Worm (Caenorhabditis elegans): ENCODE data around the gene C16C8.5.
A peak's percentile ranks its signal among the peaks of the same experiment; 100 is the strongest.
"Not testable (repeated sequence)": the region's sequence is repeated elsewhere in the genome, so short reads cannot be mapped to it uniquely, and the experiment has no call there.

C16C8.5 gene

DNA sequence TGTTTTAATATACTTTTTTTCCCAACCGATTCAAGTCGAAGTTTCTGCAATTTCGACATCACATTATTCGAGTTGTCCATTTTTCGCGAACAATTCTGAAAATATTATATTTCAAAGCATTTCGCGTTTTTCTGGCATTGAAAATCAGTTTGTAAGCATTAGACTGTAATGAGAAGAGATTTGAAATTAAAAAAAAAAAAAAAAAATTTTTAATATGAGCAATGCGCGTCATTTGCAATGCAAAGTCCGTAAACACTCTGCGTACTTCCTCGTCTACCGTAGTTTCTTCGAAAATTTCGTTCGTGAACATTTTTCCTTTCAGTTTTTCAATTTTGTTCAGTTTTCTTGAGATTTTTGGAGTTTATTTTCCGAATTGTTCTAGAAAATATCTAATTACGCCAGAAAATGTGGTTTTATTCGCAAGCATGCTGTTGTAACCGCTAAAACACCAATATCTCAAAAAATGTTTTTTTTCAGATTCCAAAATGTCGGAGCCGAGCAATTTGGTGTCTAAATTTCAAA lies at the start of gene C16C8.5, which contains the start of gene C16C8.16:
TSS of gene C16C8.5 (minus strand) at position 101 of the 522 bp plus-strand sequence.
TSS of gene C16C8.16 (plus strand) at position 472 of the 522 bp plus-strand sequence.
- TF ChIP-seq pha-4 (tag; optimal IDR thresholded peaks at IDR 0.05) (no peak), flh-1 (GFP tag; optimal IDR thresholded peaks at IDR 0.05) (no peak), lsy-2 (tag; optimal IDR thresholded peaks at IDR 0.05) (no peak), bed-3 (GFP tag; optimal IDR thresholded peaks at IDR 0.05) (no peak), nhr-2 (tag; optimal IDR thresholded peaks at IDR 0.05) (no peak), unc-120 (tag; optimal IDR thresholded peaks at IDR 0.05; ENCODE audit: poor library complexity, severe bottlenecking) (no peak), hlh-1 (tag; optimal IDR thresholded peaks at IDR 0.05) (no peak), unc-62 (GFP tag; optimal IDR thresholded peaks at IDR 0.05) (no peak), sem-2 (GFP tag; optimal IDR thresholded peaks at IDR 0.05) (no peak), nhr-237 (tag; optimal IDR thresholded peaks at IDR 0.05) (no peak), M03D4.4 (tag; optimal IDR thresholded peaks at IDR 0.05) (no peak), ceh-43 (GFP tag; optimal IDR thresholded peaks at IDR 0.05) (no peak), ceh-39 (tag; optimal IDR thresholded peaks at IDR 0.05) (no peak), ham-2 (GFP tag; optimal IDR thresholded peaks at IDR 0.05) (no peak), mls-2 (tag; optimal IDR thresholded peaks at IDR 0.05) (no peak), blmp-1 (tag; optimal IDR thresholded peaks at IDR 0.05) (no peak), lin-13 (tag; optimal IDR thresholded peaks at IDR 0.05) (no peak), sptf-1 (tag; optimal IDR thresholded peaks at IDR 0.05) (no peak)

DNA sequence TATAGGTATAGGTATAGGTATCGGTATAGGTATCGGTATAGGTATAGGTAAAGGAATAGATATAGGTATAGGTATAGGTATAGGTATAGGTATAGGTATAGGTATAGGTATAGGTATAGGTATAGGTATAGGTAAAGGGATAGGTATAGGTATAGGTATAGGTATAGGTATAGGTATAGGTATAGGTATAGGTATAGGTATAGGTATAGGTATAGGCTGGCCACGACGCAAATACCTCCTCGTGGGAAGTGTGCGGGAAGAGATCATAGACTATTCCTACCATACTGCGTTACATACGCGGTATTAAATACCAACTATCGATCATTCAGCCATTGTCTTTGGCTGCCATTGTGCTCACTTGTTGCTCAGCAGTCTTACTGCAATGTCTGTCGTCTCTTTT lies 45.6 kb upstream of the C16C8.5 start, which contains the start of gene fbxb-112:
TSS of gene fbxb-112 (plus strand) at position 301 of the 400 bp plus-strand sequence.
- TF ChIP-seq lin-32 (GFP tag; optimal IDR thresholded peaks at IDR 0.05); sem-2 (GFP tag; optimal IDR thresholded peaks at IDR 0.05); nhr-76 (tag; optimal IDR thresholded peaks at IDR 0.05): not testable (repeated sequence)

DNA sequence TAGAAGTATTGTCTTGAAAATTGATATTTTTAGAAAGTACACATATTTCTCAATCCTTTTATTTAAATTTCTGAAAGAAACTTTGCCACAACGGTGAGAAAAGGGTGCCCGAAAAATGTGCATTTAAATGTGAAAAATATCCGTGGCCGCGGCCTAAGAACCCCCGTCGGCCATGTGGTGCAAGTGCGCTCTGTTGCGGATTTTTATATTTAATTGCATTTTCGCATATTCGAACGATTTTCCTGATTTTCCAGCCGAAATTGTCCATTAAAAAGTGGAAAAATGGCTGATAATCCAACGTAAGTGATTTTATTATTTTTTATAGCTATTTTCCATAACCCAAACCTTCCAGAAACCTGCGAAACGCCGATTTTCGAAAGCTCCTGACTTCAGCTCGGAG lies 37.0 kb upstream of the C16C8.5 start, which contains the start of gene smu-2:
TSS of gene smu-2 (plus strand) at position 178 of the 400 bp plus-strand sequence.
- TF ChIP-seq ceh-43 (GFP tag; optimal IDR thresholded peaks at IDR 0.05): peak; percentile 7
- TF ChIP-seq M03D4.4 (tag; optimal IDR thresholded peaks at IDR 0.05): no peak
- TF ChIP-seq lin-32 (GFP tag; optimal IDR thresholded peaks at IDR 0.05): peak; percentile 16
- TF ChIP-seq cnd-1 (tag; optimal IDR thresholded peaks at IDR 0.05): peak; percentile 20
- no peak for TF ChIP-seq lin-13 (tag; optimal IDR thresholded peaks at IDR 0.05)
- TF ChIP-seq lsy-2 (tag; optimal IDR thresholded peaks at IDR 0.05): peak; percentile 39
- TF ChIP-seq unc-120 (tag; optimal IDR thresholded peaks at IDR 0.05; ENCODE audit: poor library complexity, severe bottlenecking): no peak
- TF ChIP-seq ces-1 (GFP tag; optimal IDR thresholded peaks at IDR 0.05): peak; percentile 97
- TF ChIP-seq nhr-76 (tag; optimal IDR thresholded peaks at IDR 0.05): no peak
- peak; percentile 75 for TF ChIP-seq sptf-1 (tag; optimal IDR thresholded peaks at IDR 0.05)
- no peak for TF ChIP-seq tbx-8 (GFP tag; optimal IDR thresholded peaks at IDR 0.05)
- peak; percentile 55 for TF ChIP-seq mab-5 (tag; optimal IDR thresholded peaks at IDR 0.05)
- peak; percentile 49 for TF ChIP-seq mep-1 (tag; optimal IDR thresholded peaks at IDR 0.05)
- no peak for TF ChIP-seq blmp-1 (tag; optimal IDR thresholded peaks at IDR 0.05)

DNA sequence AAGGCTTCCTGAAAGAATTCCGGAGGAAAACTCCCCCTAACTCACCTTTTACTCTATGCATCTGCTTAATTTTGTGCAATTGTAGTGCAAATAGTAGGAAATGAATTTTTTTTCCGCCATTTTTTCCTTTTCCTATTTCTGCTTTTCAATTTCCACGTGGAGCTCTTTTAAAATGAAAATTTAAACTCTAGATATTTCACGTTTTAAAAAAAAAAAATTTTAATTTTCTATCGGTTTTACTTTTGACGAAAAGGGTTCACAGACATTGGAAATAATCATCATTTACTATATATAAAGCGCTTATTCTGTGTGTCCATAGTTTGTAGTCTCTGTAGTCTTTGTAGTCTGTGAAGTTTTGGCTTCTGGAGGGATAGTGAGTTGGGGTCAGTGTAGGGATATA lies 36.4 kb upstream of the C16C8.5 start, which contains the start of gene Y49F6B.8:
TSS of gene Y49F6B.8 (minus strand) at position 101 of the 400 bp plus-strand sequence.
- no peak for TF ChIP-seq unc-120 (tag; optimal IDR thresholded peaks at IDR 0.05; ENCODE audit: poor library complexity, severe bottlenecking)
- no peak for TF ChIP-seq unc-39 (tag; optimal IDR thresholded peaks at IDR 0.05)
- TF ChIP-seq cnd-1 (tag; optimal IDR thresholded peaks at IDR 0.05): no peak

DNA sequence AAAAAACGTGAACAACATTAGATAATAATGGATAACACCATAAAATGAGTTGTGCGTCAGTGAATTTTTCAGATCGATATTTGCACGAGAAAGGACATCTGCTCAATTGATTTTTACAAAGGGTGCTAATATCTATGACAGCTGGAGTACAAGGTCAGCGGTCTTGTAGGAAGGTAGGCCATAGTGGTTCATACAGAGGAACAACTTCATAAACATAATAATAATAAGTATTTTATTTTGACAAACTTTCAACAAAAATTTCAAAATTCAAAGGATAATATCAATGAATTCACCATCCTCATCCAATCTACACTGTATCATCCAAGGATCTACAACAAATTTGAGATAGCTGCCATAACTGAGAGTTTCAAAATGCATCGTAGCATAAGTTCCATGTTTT lies 32.0 kb upstream of the C16C8.5 start, which contains the start of gene fbxb-104:
TSS of gene fbxb-104 (minus strand) at position 101 of the 400 bp plus-strand sequence.
- TF ChIP-seq mep-1 (tag; optimal IDR thresholded peaks at IDR 0.05) (no peak), zip-8 (tag; optimal IDR thresholded peaks at IDR 0.05) (no peak), flh-1 (GFP tag; optimal IDR thresholded peaks at IDR 0.05) (no peak), snpc-4 (tag; optimal IDR thresholded peaks at IDR 0.05) (no peak)

DNA sequence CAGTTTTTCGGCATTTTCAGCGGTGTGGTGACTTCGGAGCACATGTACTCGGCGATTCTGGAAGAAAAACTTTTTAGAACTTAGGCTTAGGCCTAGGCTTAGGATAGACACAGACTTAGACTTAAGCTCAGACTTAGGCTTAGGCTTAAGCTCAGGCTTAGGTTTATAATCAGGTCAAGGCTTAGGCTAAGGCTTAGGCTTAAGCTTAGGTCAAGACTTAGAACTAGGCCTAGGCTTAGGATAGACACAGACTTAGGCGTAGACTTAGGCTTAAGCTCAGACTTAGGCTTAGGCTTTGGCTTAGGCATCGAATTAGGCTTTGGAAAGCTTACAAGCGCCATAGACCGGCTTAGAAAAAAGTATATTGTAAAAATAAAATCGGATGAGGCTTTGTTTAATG lies 31.4 kb upstream of the C16C8.5 start:
- TF ChIP-seq ces-1 (GFP tag; optimal IDR thresholded peaks at IDR 0.05) (no peak), sptf-1 (tag; optimal IDR thresholded peaks at IDR 0.05) (no peak), sem-2 (GFP tag; optimal IDR thresholded peaks at IDR 0.05) (no peak), lsy-2 (tag; optimal IDR thresholded peaks at IDR 0.05) (no peak), lin-32 (GFP tag; optimal IDR thresholded peaks at IDR 0.05) (no peak), ceh-83 (GFP tag; optimal IDR thresholded peaks at IDR 0.05) (no peak), elt-1 (tag; optimal IDR thresholded peaks at IDR 0.05; ENCODE audit: borderline replicate concordance, insufficient read depth) (no peak), elt-3 (tag; optimal IDR thresholded peaks at IDR 0.05) (no peak), nhr-76 (tag; optimal IDR thresholded peaks at IDR 0.05) (no peak), ceh-43 (GFP tag; optimal IDR thresholded peaks at IDR 0.05) (no peak), blmp-1 (tag; optimal IDR thresholded peaks at IDR 0.05) (no peak), ztf-11 (tag; optimal IDR thresholded peaks at IDR 0.05) (no peak), cnd-1 (tag; optimal IDR thresholded peaks at IDR 0.05) (no peak)

All from whole organism, mixed stage, embryonic.